Worm (Caenorhabditis elegans) whole organism, mixed stage, embryonic: Measurements from ENCODE around the gene C35B1.8.

ENCODE experiments used
- M03D4.4 ChIP-seq: sonication (generic microtip); optimal IDR thresholded peaks from 2 replicates; lab custom pipeline; 2017; ENCODE audit warnings: mild to moderate bottlenecking, missing genetic modification characterization, missing compliant biosample characterization
- blmp-1 ChIP-seq: fragments of 150-350 bp; optimal IDR thresholded peaks from 2 replicates; lab custom pipeline; 2014; ENCODE audit warnings: missing biosample characterization, missing genetic modification characterization
- ceh-43 ChIP-seq: fragments of 200-800 bp; sonication (Bioruptor generic); optimal IDR thresholded peaks from 2 replicates; lab custom pipeline; 2018; ENCODE audit warnings: mild to moderate bottlenecking, missing genetic modification characterization, moderate library complexity, missing compliant biosample characterization
- ceh-83 ChIP-seq: fragments of 200-800 bp; sonication (Bioruptor generic); optimal IDR thresholded peaks from 2 replicates; lab custom pipeline; 2018; ENCODE audit warnings: mild to moderate bottlenecking, missing genetic modification characterization, missing compliant biosample characterization
- mab-5 ChIP-seq: fragments of 150-350 bp; optimal IDR thresholded peaks from 2 replicates; lab custom pipeline; 2014; ENCODE audit warnings: missing biosample characterization, missing genetic modification characterization
- mls-2 ChIP-seq: sonication (generic microtip); optimal IDR thresholded peaks from 2 replicates; lab custom pipeline; 2016; ENCODE audit warnings: mild to moderate bottlenecking, missing genetic modification characterization, moderate library complexity, missing compliant biosample characterization
- nhr-237 ChIP-seq: fragments of 150-350 bp; optimal IDR thresholded peaks from 2 replicates; lab custom pipeline; 2014; ENCODE audit warnings: missing biosample characterization, missing genetic modification characterization
- ztf-11 ChIP-seq: fragments of 150-350 bp; optimal IDR thresholded peaks from 2 replicates; lab custom pipeline; 2014; ENCODE audit warnings: missing biosample characterization, missing genetic modification characterization

DNA sequence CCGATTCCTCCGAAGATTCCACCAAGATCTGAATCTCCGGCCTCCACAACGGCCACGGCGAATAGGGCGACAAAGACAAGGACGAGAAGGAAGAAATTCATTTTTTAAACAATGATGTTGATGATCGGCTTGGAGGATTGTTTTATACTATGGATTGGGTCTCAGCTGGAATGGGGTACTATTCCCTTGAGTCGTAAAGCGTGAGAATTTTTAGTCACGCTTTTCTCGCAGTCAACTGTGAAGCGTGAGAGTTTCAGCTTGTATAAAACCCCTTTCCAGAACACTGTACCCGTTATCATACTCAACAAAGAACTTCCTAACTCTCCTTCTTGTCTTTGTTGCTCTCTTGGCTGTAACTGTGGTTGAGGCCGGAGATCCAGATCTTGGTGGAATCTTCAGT lies 35.7 kb upstream of the C35B1.8 start, which contains the start of gene F49F1.15:
- TF ChIP-seq mab-5 (tag; lab: Kevin White, UChicago) = no peak
- no peak for TF ChIP-seq nhr-237 (tag; lab: Kevin White, UChicago)
- TF ChIP-seq M03D4.4 (tag; lab: Kevin White, UChicago) = no peak
- TF ChIP-seq ceh-83 (GFP tag; lab: Kevin White, UChicago) = no peak
- TF ChIP-seq blmp-1 (tag; lab: Kevin White, UChicago) = no peak
- TF ChIP-seq mls-2 (tag; lab: Kevin White, UChicago) = no peak
- no peak for TF ChIP-seq ztf-11 (tag; lab: Kevin White, UChicago)
- no peak for TF ChIP-seq ceh-43 (GFP tag; lab: Kevin White, UChicago)
